Worm (Caenorhabditis elegans) whole organism, mixed stage, embryonic: ENCODE results near the gene C17F4.12.

ENCODE experiments used
- bed-3 ChIP-seq: fragments of 200-800 bp; sonication (Bioruptor generic); optimal IDR thresholded peaks from 3 replicates; lab custom pipeline; 2018; ENCODE audit warnings: mild to moderate bottlenecking, missing genetic modification characterization, moderate library complexity, missing compliant biosample characterization
- blmp-1 ChIP-seq: fragments of 150-350 bp; optimal IDR thresholded peaks from 2 replicates; lab custom pipeline; 2014; ENCODE audit warnings: missing biosample characterization, missing genetic modification characterization
- elt-3 ChIP-seq: fragments of 150-350 bp; optimal IDR thresholded peaks from 2 replicates; lab custom pipeline; 2014; ENCODE audit warnings: missing biosample characterization, missing genetic modification characterization
- flh-1 ChIP-seq: fragments of 200-800 bp; sonication (Bioruptor generic); optimal IDR thresholded peaks from 2 replicates; lab custom pipeline; 2018; ENCODE audit warnings: mild to moderate bottlenecking, missing genetic modification characterization, moderate library complexity, missing compliant biosample characterization
- lin-13 ChIP-seq: fragments of 150-350 bp; optimal IDR thresholded peaks from 2 replicates; lab custom pipeline; 2014; ENCODE audit warnings: missing biosample characterization, missing genetic modification characterization
- mab-5 ChIP-seq: fragments of 150-350 bp; optimal IDR thresholded peaks from 2 replicates; lab custom pipeline; 2014; ENCODE audit warnings: missing biosample characterization, missing genetic modification characterization
- nhr-12 ChIP-seq: fragments of 150-350 bp; optimal IDR thresholded peaks from 2 replicates; lab custom pipeline; 2014; ENCODE audit warnings: missing biosample characterization, missing genetic modification characterization
- nhr-237 ChIP-seq: fragments of 150-350 bp; optimal IDR thresholded peaks from 2 replicates; lab custom pipeline; 2014; ENCODE audit warnings: missing biosample characterization, missing genetic modification characterization
- nhr-28 ChIP-seq: fragments of 150-350 bp; optimal IDR thresholded peaks from 2 replicates; lab custom pipeline; 2014; ENCODE audit warnings: missing biosample characterization, missing genetic modification characterization
- nhr-76 ChIP-seq: sonication (generic microtip); optimal IDR thresholded peaks from 2 replicates; lab custom pipeline; 2017; ENCODE audit warnings: missing biosample characterization, missing genetic modification characterization
- pha-4 ChIP-seq: fragments of 150-350 bp; optimal IDR thresholded peaks from 2 replicates; lab custom pipeline; 2018; ENCODE audit warnings: missing biosample characterization, missing genetic modification reagents, missing genetic modification characterization
- snpc-4 ChIP-seq: fragments of 150-350 bp; optimal IDR thresholded peaks from 2 replicates; lab custom pipeline; 2014; ENCODE audit warnings: missing biosample characterization, missing genetic modification characterization
- unc-62 ChIP-seq: fragments of 150-350 bp; optimal IDR thresholded peaks from 2 replicates; lab custom pipeline; 2014; ENCODE audit warnings: missing biosample characterization, missing genetic modification reagents, missing genetic modification characterization
- ztf-11 ChIP-seq: fragments of 150-350 bp; optimal IDR thresholded peaks from 2 replicates; lab custom pipeline; 2014; ENCODE audit warnings: missing biosample characterization, missing genetic modification characterization

ce11 chrII:3247556-3247955 is 3.6 kb upstream of the C17F4.12 start:
- TF ChIP-seq unc-62: no peak
- no peak for TF ChIP-seq pha-4 (tag; lab: Kevin White, UChicago)
- TF ChIP-seq nhr-237: no peak
- TF ChIP-seq nhr-28 (tag; lab: Kevin White, UChicago): no peak
- no peak for TF ChIP-seq blmp-1
- TF ChIP-seq nhr-76: no peak
- TF ChIP-seq snpc-4 (tag; lab: Kevin White, UChicago): no peak
- TF ChIP-seq bed-3: no peak
- no peak for TF ChIP-seq elt-3
- TF ChIP-seq mab-5 (tag; lab: Kevin White, UChicago): no peak
- TF ChIP-seq nhr-12 (tag; lab: Kevin White, UChicago): no peak
- no peak for TF ChIP-seq flh-1 (GFP tag; lab: Kevin White, UChicago)
- no peak for TF ChIP-seq ztf-11
- no peak for TF ChIP-seq lin-13
